Worm (Caenorhabditis elegans) whole organism, L4 larva: ENCODE measurements around the gene C30F2.2.

Experiments used
- F10B5.3 ChIP-seq: sonication (generic microtip); optimal IDR thresholded peaks from 2 replicates; lab custom pipeline; 2016; ENCODE audit warnings: mild to moderate bottlenecking, missing genetic modification characterization, missing compliant biosample characterization
- F49E8.2 ChIP-seq: sonication (generic microtip); optimal IDR thresholded peaks from 2 replicates; lab custom pipeline; 2016; ENCODE audit warnings: missing compliant biosample characterization, mild to moderate bottlenecking, missing genetic modification characterization, borderline replicate concordance
- R02D3.7 ChIP-seq: fragments of 150-350 bp; sonication (generic microtip); optimal IDR thresholded peaks from 3 replicates; lab custom pipeline; 2014; ENCODE audit warnings: missing biosample characterization, missing genetic modification characterization
- ZK546.5 ChIP-seq, 2 experiments: sonication (generic microtip); optimal IDR thresholded peaks; 2 replicates each; lab custom pipeline; 2017; ENCODE audit warnings: missing biosample characterization in 2 of 2, missing genetic modification characterization in 2 of 2
- aha-1 ChIP-seq: fragments of 150-350 bp; peaks from one replicate; lab custom pipeline; 2014; ENCODE audit warnings: missing biosample characterization, missing genetic modification characterization
- arid-1 ChIP-seq: fragments of 200-800 bp; sonication (Bioruptor generic); conservative IDR thresholded peaks from 2 replicates; pipeline ENCODE4 v1.3.6; 2022; ENCODE audit warnings: missing genetic modification reagents, missing genetic modification characterization, missing compliant biosample characterization
- attf-4 ChIP-seq: sonication (generic microtip); optimal IDR thresholded peaks from 3 replicates; lab custom pipeline; 2017; ENCODE audit warnings: missing biosample characterization, missing genetic modification characterization
- ceh-28 ChIP-seq: fragments of 150-350 bp; optimal IDR thresholded peaks from 2 replicates; lab custom pipeline; 2014; ENCODE audit warnings: missing biosample characterization, missing genetic modification reagents, missing genetic modification characterization
- ctbp-1 ChIP-seq: fragments of 200-800 bp; sonication (Bioruptor generic); IDR thresholded peaks from 2 replicates; pipeline ENCODE4 v1.3.6; 2022; ENCODE audit warnings: missing genetic modification reagents, missing genetic modification characterization, missing compliant biosample characterization
- daf-16 ChIP-seq, 3 experiments: sonication (generic microtip); optimal IDR thresholded peaks; 2 replicates each; lab custom pipeline; 2016 to 2017; ENCODE audit warnings: missing genetic modification characterization in 3 of 3, missing genetic modification reagents in 3 of 3, mild to moderate bottlenecking in 2 of 3, missing compliant biosample characterization in 2 of 3, missing biosample characterization in 1 of 3, moderate library complexity in 1 of 3
- dmd-6 ChIP-seq: fragments of 200-800 bp; sonication (Bioruptor generic); IDR thresholded peaks from 2 replicates; pipeline ENCODE4 v1.3.6; 2022; ENCODE audit warnings: missing genetic modification reagents, missing genetic modification characterization, missing compliant biosample characterization
- duxl-1 ChIP-seq: sonication (generic microtip); optimal IDR thresholded peaks from 2 replicates; lab custom pipeline; 2016; ENCODE audit warnings: mild to moderate bottlenecking, missing genetic modification characterization, moderate library complexity, missing compliant biosample characterization; ENCODE audit not compliant: poor library complexity
- dve-1 ChIP-seq: sonication (generic microtip); optimal IDR thresholded peaks from 2 replicates; lab custom pipeline; 2017; ENCODE audit warnings: antibody characterized with exemption, mild to moderate bottlenecking, missing genetic modification characterization, missing compliant biosample characterization; ENCODE audit not compliant: insufficient read depth
- egl-43 ChIP-seq: fragments of 200-800 bp; sonication (Bioruptor generic); IDR thresholded peaks from 2 replicates; pipeline ENCODE4 v1.3.6; 2022; ENCODE audit warnings: missing genetic modification reagents, missing genetic modification characterization, missing compliant biosample characterization
- gei-8 ChIP-seq: fragments of 200-800 bp; sonication (Bioruptor generic); optimal IDR thresholded peaks from 2 replicates; lab custom pipeline; 2018; ENCODE audit warnings: mild to moderate bottlenecking, missing genetic modification characterization, missing compliant biosample characterization
- jun-1 ChIP-seq: fragments of 150-350 bp; optimal IDR thresholded peaks from 2 replicates; lab custom pipeline; 2014; ENCODE audit warnings: missing biosample characterization, missing genetic modification reagents, missing genetic modification characterization
- lin-15B ChIP-seq: fragments of 150-350 bp; sonication (generic microtip); optimal IDR thresholded peaks from 3 replicates; lab custom pipeline; 2014; ENCODE audit warnings: missing biosample characterization, missing genetic modification characterization
- lin-38 ChIP-seq: fragments of 200-800 bp; sonication (Bioruptor generic); IDR thresholded peaks from 2 replicates; pipeline ENCODE4 v1.3.6; 2022; ENCODE audit warnings: missing genetic modification reagents, missing genetic modification characterization, missing compliant biosample characterization
- madf-5 ChIP-seq, 2 experiments: fragments of 200-800 bp; sonication (Bioruptor generic); IDR thresholded peaks; 2 replicates each; pipeline ENCODE4 v1.3.6; 2022; ENCODE audit warnings: missing compliant biosample characterization in 2 of 2, missing genetic modification characterization in 2 of 2
- madf-9 ChIP-seq: fragments of 200-800 bp; sonication (Bioruptor generic); conservative IDR thresholded peaks from 2 replicates; pipeline ENCODE4 v1.3.6; 2022; ENCODE audit warnings: missing genetic modification reagents, missing genetic modification characterization, missing compliant biosample characterization
- mdl-1 ChIP-seq, 2 experiments: fragments of 150-350 bp in 1 of 2; sonication (generic microtip) in 1 of 2; optimal IDR thresholded peaks; 2 replicates each; lab custom pipeline; 2014 to 2017; ENCODE audit warnings: missing biosample characterization in 2 of 2, missing genetic modification characterization in 2 of 2
- mep-1 ChIP-seq: fragments of 150-350 bp; sonication (generic microtip); optimal IDR thresholded peaks from 3 replicates; lab custom pipeline; 2014; ENCODE audit warnings: missing biosample characterization, missing genetic modification characterization
- mxl-2 ChIP-seq: fragments of 200-800 bp; sonication (Bioruptor generic); conservative IDR thresholded peaks from 2 replicates; pipeline ENCODE4 v1.3.6; 2022; ENCODE audit warnings: missing genetic modification reagents, missing genetic modification characterization, missing compliant biosample characterization
- nhr-111 ChIP-seq: fragments of 200-800 bp; sonication (Bioruptor generic); optimal IDR thresholded peaks from 2 replicates; lab custom pipeline; 2018; ENCODE audit warnings: mild to moderate bottlenecking, missing genetic modification characterization, missing compliant biosample characterization
- nhr-41 ChIP-seq: fragments of 200-800 bp; sonication (Bioruptor generic); IDR thresholded peaks from 2 replicates; pipeline ENCODE4 v1.3.6; 2022; ENCODE audit warnings: missing genetic modification reagents, missing genetic modification characterization, missing compliant biosample characterization
- nhr-6 ChIP-seq: fragments of 150-350 bp; optimal IDR thresholded peaks from 2 replicates; lab custom pipeline; 2014; ENCODE audit warnings: missing biosample characterization, missing genetic modification characterization
- nhr-76 ChIP-seq: fragments of 150-350 bp; optimal IDR thresholded peaks from 2 replicates; lab custom pipeline; 2014; ENCODE audit warnings: missing biosample characterization, missing genetic modification characterization
- nhr-77 ChIP-seq: fragments of 150-350 bp; optimal IDR thresholded peaks from 2 replicates; lab custom pipeline; 2014; ENCODE audit warnings: missing biosample characterization, missing genetic modification characterization
- pha-4 ChIP-seq, 2 experiments: fragments of 150-350 bp in 1 of 2; fragments of 200-800 bp in 1 of 2; sonication (Bioruptor generic) in 1 of 2; IDR thresholded peaks in 1 of 2; optimal IDR thresholded peaks in 1 of 2; 2 replicates each; pipeline versions ENCODE4 v1.3.6 to Lab custom; 2014 to 2022; ENCODE audit warnings: missing genetic modification characterization in 2 of 2, missing genetic modification reagents in 2 of 2, missing biosample characterization in 1 of 2, missing compliant biosample characterization in 1 of 2
- pqm-1 ChIP-seq: sonication (generic microtip); optimal IDR thresholded peaks from 2 replicates; lab custom pipeline; 2017; ENCODE audit warnings: missing biosample characterization, missing genetic modification characterization
- sdz-12 ChIP-seq: fragments of 200-800 bp; sonication (Bioruptor generic); optimal IDR thresholded peaks from 2 replicates; lab custom pipeline; 2018; ENCODE audit warnings: mild to moderate bottlenecking, missing genetic modification characterization, missing compliant biosample characterization
- spr-3 ChIP-seq: fragments of 200-800 bp; sonication (Bioruptor generic); optimal IDR thresholded peaks from 2 replicates; lab custom pipeline; 2018; ENCODE audit warnings: mild to moderate bottlenecking, missing genetic modification characterization, missing compliant biosample characterization
- tra-1 ChIP-seq: fragments of 200-800 bp; sonication (Bioruptor generic); IDR thresholded peaks from 2 replicates; pipeline ENCODE4 v1.3.6; 2022; ENCODE audit warnings: missing genetic modification reagents, missing genetic modification characterization, missing compliant biosample characterization
- unc-130 ChIP-seq: sonication (generic microtip); optimal IDR thresholded peaks from 2 replicates; lab custom pipeline; 2016; ENCODE audit warnings: missing genetic modification reagents, missing genetic modification characterization, missing compliant biosample characterization
- unc-62 ChIP-seq, 3 experiments: fragments of 150-350 bp in 1 of 3; sonication (generic microtip); optimal IDR thresholded peaks in 2 of 3; peaks in 1 of 3; 1 replicate in 1 of 3; 2 replicates in 2 of 3; lab custom pipeline; 2014 to 2017; ENCODE audit warnings: missing biosample characterization in 3 of 3, missing genetic modification characterization in 3 of 3, missing genetic modification reagents in 3 of 3, missing genotype in 1 of 3
- ztf-11 ChIP-seq: fragments of 150-350 bp; optimal IDR thresholded peaks from 2 replicates; lab custom pipeline; 2014; ENCODE audit warnings: missing biosample characterization, missing genetic modification characterization

C30F2.2 gene

ce11 chrX:16056404-16056803 is 28.6 kb downstream of the C30F2.2 start (continued):
- TF ChIP-seq mep-1 (tag; lab: Kevin White, UChicago) (peak; percentile 99), pqm-1 (tag; lab: Kevin White, UChicago) (peak; percentile 44), tra-1 (GFP tag; lab: Robert Waterston, UW) (no peak; the same call in none of the 2 replicates), jun-1 (tag; lab: Kevin White, UChicago) (peak; percentile 99)

- TF ChIP-seq lin-38 (GFP tag; lab: Robert Waterston, UW) (no peak), nhr-76 (no peak), duxl-1 (tag; lab: Kevin White, UChicago) (no peak), spr-3 (GFP tag; lab: Kevin White, UChicago) (no peak), nhr-41 (no peak), dve-1 (tag; lab: Kevin White, UChicago) (no peak), madf-5 (GFP tag; IDR thresholded peaks at IDR 0.05; lab: Robert Waterston, UW) (no peak), egl-43 (GFP tag; lab: Robert Waterston, UW) (no peak), gei-8 (GFP tag; lab: Kevin White, UChicago) (no peak), daf-16 (GFP tag; optimal IDR thresholded peaks at IDR 0.05; lab: Kevin White, UChicago) (no peak), daf-16 (tag; optimal IDR thresholded peaks at IDR 0.05; lab: Kevin White, UChicago) (no peak), ctbp-1 (GFP tag; lab: Robert Waterston, UW) (no peak), unc-130 (GFP tag; lab: Kevin White, UChicago) (no peak), pha-4 (GFP tag; IDR thresholded peaks at IDR 0.05; lab: Robert Waterston, UW) (no peak), pha-4 (tag; optimal IDR thresholded peaks at IDR 0.05; lab: Kevin White, UChicago) (no peak), ceh-28 (tag; lab: Kevin White, UChicago) (no peak), nhr-77 (tag; lab: Kevin White, UChicago) (no peak), madf-9 (no peak), ztf-11 (tag; lab: Kevin White, UChicago) (no peak), F10B5.3 (no peak)
These were observed 29.8 kb downstream of the C30F2.2 start, which contains the start of gene T27A8.7 for ce11 chrX:16055245-16055644. TSS of gene T27A8.7 (plus strand) at chrX:16055545.

- TF ChIP-seq attf-4 (no peak), dmd-6 (GFP tag; lab: Robert Waterston, UW) (no peak), ceh-28 (tag; lab: Kevin White, UChicago) (no peak), arid-1 (GFP tag; lab: Robert Waterston, UW) (no peak), sdz-12 (GFP tag; lab: Kevin White, UChicago) (no peak), mxl-2 (GFP tag; lab: Robert Waterston, UW) (no peak), lin-15B (tag; lab: Kevin White, UChicago) (no peak), mdl-1 (tag; optimal IDR thresholded peaks at IDR 0.05; lab: Kevin White, UChicago) (no peak), F49E8.2 (tag; lab: Kevin White, UChicago) (no peak), madf-5 (GFP tag; IDR thresholded peaks at IDR 0.05; lab: Robert Waterston, UW) (no peak), nhr-111 (GFP tag; lab: Kevin White, UChicago) (no peak), ZK546.5 (tag; optimal IDR thresholded peaks at IDR 0.05; lab: Kevin White, UChicago) (no peak), R02D3.7 (no peak), nhr-6 (tag; lab: Kevin White, UChicago) (no peak)
These were observed 35.4 kb downstream of the C30F2.2 start, which contains the start of gene cpd-2 for ce11 chrX:16049573-16049972. TSS of gene cpd-2 (plus strand) at chrX:16049873.

- TF ChIP-seq unc-62 (GFP tag; optimal IDR thresholded peaks at IDR 0.05 in 1 of 2; lab: Kevin White, UChicago), result peak in 1 of 2 experiments; percentile 85
- no peak for TF ChIP-seq unc-62 (tag; optimal IDR thresholded peaks at IDR 0.05; lab: Kevin White, UChicago)
- TF ChIP-seq unc-130 (GFP tag; lab: Kevin White, UChicago), result no peak
- no peak for TF ChIP-seq nhr-76
- peak; percentile 98 for TF ChIP-seq aha-1 (tag; lab: Kevin White, UChicago)
- TF ChIP-seq ztf-11 (tag; lab: Kevin White, UChicago), result no peak
These were observed 38.6 kb downstream of the C30F2.2 start for ce11 chrX:16046379-16046778.
